Fruit fly (Drosophila melanogaster) whole organism, embryonic: ENCODE results near the gene CG43680.

Experiments used
- Aef1 ChIP-seq: fragments of 200-800 bp; sonication (Bioruptor generic); IDR thresholded peaks from 3 replicates; pipeline ENCODE4 v1.3.6; 2022; ENCODE audit warnings: missing biosample characterization, missing genetic modification characterization
- Atf3 ChIP-seq: fragments of 200-800 bp; sonication (Bioruptor generic); optimal IDR thresholded peaks from 3 replicates; lab custom pipeline; 2016; ENCODE audit warnings: missing biosample characterization, missing genetic modification characterization
- Bteb2 ChIP-seq: fragments of 200-800 bp; sonication (Bioruptor generic); optimal IDR thresholded peaks from 2 replicates; lab custom pipeline; 2016; ENCODE audit warnings: missing biosample characterization, missing genetic modification characterization
- CG15011 ChIP-seq: fragments of 200-800 bp; sonication (Bioruptor generic); optimal IDR thresholded peaks from 3 replicates; lab custom pipeline; 2018; ENCODE audit warnings: missing biosample characterization, mild to moderate bottlenecking, missing genetic modification characterization
- CG18262 ChIP-seq: fragments of 200-800 bp; optimal IDR thresholded peaks from 3 replicates; lab custom pipeline; 2019; ENCODE audit warnings: missing biosample characterization, mild to moderate bottlenecking, missing genetic modification characterization, moderate library complexity
- CG30431 ChIP-seq: fragments of 200-800 bp; sonication (Bioruptor generic); optimal IDR thresholded peaks from 2 replicates; lab custom pipeline; 2017; ENCODE audit warnings: missing biosample characterization, missing genetic modification characterization
- CG32772 ChIP-seq: fragments of 200-800 bp; sonication (Bioruptor generic); IDR thresholded peaks from 2 replicates; pipeline ENCODE4 v1.3.6; 2022; ENCODE audit warnings: missing biosample characterization, missing genetic modification characterization
- CG4328 ChIP-seq: fragments of 200-800 bp; sonication (Bioruptor generic); optimal IDR thresholded peaks from 3 replicates; lab custom pipeline; 2017; ENCODE audit warnings: missing biosample characterization, missing genetic modification reagents, missing genetic modification characterization
- CG4360 ChIP-seq: fragments of 200-800 bp; sonication (Bioruptor generic); IDR thresholded peaks from 2 replicates; pipeline ENCODE4 v1.3.6; 2022; ENCODE audit warnings: missing biosample characterization, missing genetic modification characterization
- CG5953 ChIP-seq: fragments of 200-800 bp; sonication (Bioruptor generic); IDR thresholded peaks from 2 replicates; pipeline ENCODE4 v1.3.6; 2022; ENCODE audit warnings: missing biosample characterization, missing genetic modification characterization
- CG6272 ChIP-seq: fragments of 200-800 bp; sonication (Bioruptor generic); IDR thresholded peaks from 2 replicates; pipeline ENCODE4 v1.3.6; 2022; ENCODE audit warnings: missing biosample characterization, missing genetic modification characterization
- CG6689 ChIP-seq: fragments of 200-800 bp; sonication (Bioruptor generic); IDR thresholded peaks from 2 replicates; pipeline ENCODE4 v1.3.6; 2022; ENCODE audit warnings: missing biosample characterization, missing genetic modification characterization
- CG9215 ChIP-seq: fragments of 200-800 bp; sonication (Bioruptor generic); IDR thresholded peaks from 2 replicates; pipeline ENCODE4 v1.3.6; 2022; ENCODE audit warnings: missing biosample characterization, missing genetic modification characterization
- CHES-1-like ChIP-seq: fragments of 200-800 bp; sonication (Bioruptor generic); optimal IDR thresholded peaks from 2 replicates; lab custom pipeline; 2016; ENCODE audit warnings: missing biosample characterization, missing genetic modification characterization
- Camta ChIP-seq: fragments of 200-800 bp; sonication (Bioruptor generic); optimal IDR thresholded peaks from 2 replicates; lab custom pipeline; 2016; ENCODE audit warnings: missing biosample characterization, missing genetic modification characterization
- Elba2 ChIP-seq: fragments of 200-800 bp; sonication (Bioruptor generic); optimal IDR thresholded peaks from 3 replicates; lab custom pipeline; 2016; ENCODE audit warnings: missing biosample characterization, missing genetic modification characterization
- GATAe ChIP-seq: fragments of 200-800 bp; sonication (Bioruptor generic); conservative IDR thresholded peaks from 2 replicates; pipeline ENCODE4 v1.3.6; 2022; ENCODE audit warnings: missing biosample characterization, missing genetic modification characterization
- Gug ChIP-seq: fragments of 200-800 bp; sonication (Bioruptor generic); IDR thresholded peaks from 4 replicates; pipeline ENCODE4 v1.3.6; 2022; ENCODE audit warnings: missing biosample characterization, missing genetic modification characterization
- HHEX ChIP-seq: fragments of 200-800 bp; sonication (Bioruptor generic); optimal IDR thresholded peaks from 3 replicates; lab custom pipeline; 2017; ENCODE audit warnings: missing biosample characterization, mild to moderate bottlenecking, missing genetic modification characterization, missing genetic modification reagents
- HLH4C ChIP-seq: fragments of 200-800 bp; sonication (Bioruptor generic); IDR thresholded peaks from 3 replicates; pipeline ENCODE4 v1.3.6; 2022; ENCODE audit warnings: missing biosample characterization, missing genetic modification characterization; ENCODE audit not compliant: partially characterized antibody
- HLHmδ ChIP-seq: fragments of 200-800 bp; sonication (Bioruptor generic); optimal IDR thresholded peaks from 2 replicates; lab custom pipeline; 2018; ENCODE audit warnings: missing biosample characterization, mild to moderate bottlenecking, missing genetic modification characterization, moderate library complexity
- HmgD ChIP-seq: fragments of 200-800 bp; sonication (Bioruptor generic); optimal IDR thresholded peaks from 3 replicates; lab custom pipeline; 2016; ENCODE audit warnings: missing biosample characterization, missing genetic modification characterization
- Hsf ChIP-seq: fragments of 200-800 bp; sonication (Bioruptor generic); optimal IDR thresholded peaks from 3 replicates; lab custom pipeline; 2016; ENCODE audit warnings: missing biosample characterization, missing genetic modification characterization
- MESR4 ChIP-seq: fragments of 200-800 bp; sonication (Bioruptor generic); optimal IDR thresholded peaks from 2 replicates; lab custom pipeline; 2018; ENCODE audit warnings: missing biosample characterization, mild to moderate bottlenecking, missing genetic modification characterization, moderate library complexity
- Max ChIP-seq: fragments of 200-800 bp; sonication (Bioruptor generic); optimal IDR thresholded peaks from 2 replicates; lab custom pipeline; 2016; ENCODE audit warnings: missing biosample characterization, mild to moderate bottlenecking, missing genetic modification characterization
- Neu2 ChIP-seq: fragments of 200-800 bp; sonication (Bioruptor generic); optimal IDR thresholded peaks from 3 replicates; lab custom pipeline; 2016; ENCODE audit warnings: missing biosample characterization, missing genetic modification characterization, borderline replicate concordance
- Nf-YB ChIP-seq: fragments of 200-800 bp; sonication (Bioruptor generic); optimal IDR thresholded peaks from 3 replicates; lab custom pipeline; 2019; ENCODE audit warnings: missing biosample characterization, mild to moderate bottlenecking, missing genetic modification characterization, moderate library complexity
- Optix ChIP-seq: fragments of 200-800 bp; sonication (Bioruptor generic); IDR thresholded peaks from 3 replicates; pipeline ENCODE4 v1.3.6; 2022; ENCODE audit warnings: missing biosample characterization, missing genetic modification characterization
- Ptx1 ChIP-seq: fragments of 200-800 bp; sonication (Bioruptor generic); IDR thresholded peaks from 2 replicates; pipeline ENCODE4 v1.3.6; 2022; ENCODE audit warnings: missing biosample characterization, missing genetic modification characterization
- Spps ChIP-seq: fragments of 200-800 bp; sonication (Bioruptor generic); optimal IDR thresholded peaks from 2 replicates; lab custom pipeline; 2018; ENCODE audit warnings: missing biosample characterization, mild to moderate bottlenecking, missing genetic modification characterization
- Sry-δ ChIP-seq: fragments of 200-800 bp; sonication (Bioruptor generic); optimal IDR thresholded peaks from 2 replicates; lab custom pipeline; 2016; ENCODE audit warnings: missing biosample characterization, missing genetic modification characterization
- Stat92E ChIP-seq, 3 experiments: fragments of >200 bp in 2 of 3; fragments of 200-800 bp in 1 of 3; sonication (Bioruptor generic) in 1 of 3; optimal IDR thresholded peaks; 2 replicates each; lab custom pipeline; 2017 to 2019; ENCODE audit warnings: missing biosample characterization in 3 of 3, missing genetic modification characterization in 3 of 3, mild to moderate bottlenecking in 1 of 3, moderate library complexity in 1 of 3
- Tbp ChIP-seq: fragments of >200 bp; optimal IDR thresholded peaks from 2 replicates; lab custom pipeline; 2018; ENCODE audit warnings: missing biosample characterization, missing genetic modification characterization
- Trl ChIP-seq, 3 experiments: fragments of >200 bp in 2 of 3; fragments of 200-800 bp in 1 of 3; sonication (Bioruptor generic) in 1 of 3; optimal IDR thresholded peaks; 2 replicates in 1 of 3; 3 replicates in 2 of 3; lab custom pipeline; 2016 to 2017; ENCODE audit warnings: missing biosample characterization in 1 of 3, missing genetic modification characterization in 1 of 3
- Xbp1 ChIP-seq: fragments of 200-800 bp; sonication (Bioruptor generic); optimal IDR thresholded peaks from 3 replicates; lab custom pipeline; 2016; ENCODE audit warnings: missing biosample characterization, mild to moderate bottlenecking, missing genetic modification characterization
- ara ChIP-seq: fragments of 200-800 bp; sonication (Bioruptor generic); IDR thresholded peaks from 2 replicates; pipeline ENCODE4 v1.3.6; 2022; ENCODE audit warnings: missing biosample characterization, missing genetic modification characterization
- chinmo ChIP-seq: fragments of 200-800 bp; sonication (Bioruptor generic); IDR thresholded peaks from 4 replicates; pipeline ENCODE4 v1.3.6; 2022; ENCODE audit warnings: missing biosample characterization, missing genetic modification characterization; ENCODE audit not compliant: partially characterized antibody
- da ChIP-seq: fragments of 200-800 bp; sonication (Bioruptor generic); optimal IDR thresholded peaks from 2 replicates; lab custom pipeline; 2016; ENCODE audit warnings: missing biosample characterization, missing genetic modification characterization
- disco-r ChIP-seq: fragments of 200-800 bp; sonication (Bioruptor generic); optimal IDR thresholded peaks from 2 replicates; lab custom pipeline; 2016; ENCODE audit warnings: missing biosample characterization, missing genetic modification characterization
- fd64A ChIP-seq: fragments of 200-800 bp; sonication (Bioruptor generic); optimal IDR thresholded peaks from 3 replicates; lab custom pipeline; 2018; ENCODE audit warnings: missing biosample characterization, mild to moderate bottlenecking, missing genetic modification characterization
- gce ChIP-seq: fragments of 200-800 bp; sonication (Bioruptor generic); IDR thresholded peaks from 3 replicates; pipeline ENCODE4 v1.3.6; 2022; ENCODE audit warnings: missing biosample characterization, missing genetic modification characterization
- luna ChIP-seq: fragments of 200-800 bp; sonication (Bioruptor generic); optimal IDR thresholded peaks from 2 replicates; lab custom pipeline; 2016; ENCODE audit warnings: missing biosample characterization, missing genetic modification characterization
- nerfin-1 ChIP-seq: fragments of 200-800 bp; sonication (Bioruptor generic); optimal IDR thresholded peaks from 3 replicates; lab custom pipeline; 2019; ENCODE audit warnings: missing biosample characterization, mild to moderate bottlenecking, missing genetic modification characterization, moderate library complexity
- run ChIP-seq: fragments of 200-800 bp; sonication (Bioruptor generic); optimal IDR thresholded peaks from 3 replicates; lab custom pipeline; 2018; ENCODE audit warnings: missing biosample characterization, mild to moderate bottlenecking, missing genetic modification characterization
- salm ChIP-seq: fragments of 200-800 bp; sonication (Bioruptor generic); optimal IDR thresholded peaks from 2 replicates; lab custom pipeline; 2018; ENCODE audit warnings: missing biosample characterization, mild to moderate bottlenecking, missing genetic modification characterization
- sima ChIP-seq: fragments of 200-800 bp; sonication (Bioruptor generic); optimal IDR thresholded peaks from 2 replicates; lab custom pipeline; 2016; ENCODE audit warnings: missing biosample characterization, missing genetic modification characterization
- stwl ChIP-seq: fragments of 200-800 bp; sonication (Bioruptor generic); optimal IDR thresholded peaks from 3 replicates; lab custom pipeline; 2018; ENCODE audit warnings: missing biosample characterization, mild to moderate bottlenecking, missing genetic modification characterization, moderate library complexity
- toy ChIP-seq: fragments of 200-800 bp; sonication (Bioruptor generic); IDR thresholded peaks from 2 replicates; pipeline ENCODE4 v1.3.6; 2022; ENCODE audit warnings: missing biosample characterization, missing genetic modification characterization
- trh ChIP-seq: fragments of 200-800 bp; sonication (Bioruptor generic); optimal IDR thresholded peaks from 2 replicates; lab custom pipeline; 2016; ENCODE audit warnings: missing biosample characterization, missing genetic modification characterization
- twi ChIP-seq: fragments of 200-800 bp; optimal IDR thresholded peaks from 2 replicates; lab custom pipeline; 2019; ENCODE audit warnings: missing biosample characterization, mild to moderate bottlenecking, missing genetic modification characterization, moderate library complexity
- wdn ChIP-seq: fragments of 200-800 bp; sonication (Bioruptor generic); IDR thresholded peaks from 2 replicates; pipeline ENCODE4 v1.3.6; 2022; ENCODE audit warnings: missing biosample characterization, missing genetic modification characterization

The CG43680 gene

dm6 chr3L:15034061-15034713 lies 19.0 kb downstream of the CG43680 start (continued):
- TF ChIP-seq Max (no peak), disco-r (GFP tag; lab: Kevin White, UChicago) (no peak), Xbp1 (GFP tag; lab: Kevin White, UChicago) (peak; percentile 7), luna (GFP tag; lab: Kevin White, UChicago) (no peak), Bteb2 (GFP tag; lab: Kevin White, UChicago) (no peak), Hsf (GFP tag; lab: Kevin White, UChicago) (no peak), wdn (0 out of 2 replicates have a peak, but pooled peaks have one; percentile 29), fd64A (GFP tag; lab: Kevin White, UChicago) (no peak), Neu2 (GFP tag; lab: Kevin White, UChicago) (no peak), HHEX (GFP tag; lab: Kevin White, UChicago) (no peak), Tbp (GFP tag; lab: Kevin White, UChicago) (no peak), GATAe (GFP tag; lab: Robert Waterston, UW) (no peak), ara (GFP tag; lab: Robert Waterston, UW) (no peak), trh (GFP tag; lab: Kevin White, UChicago) (no peak), CG4360 (GFP tag; lab: Robert Waterston, UW) (no peak), MESR4 (GFP tag; lab: Kevin White, UChicago) (no peak), da (GFP tag; lab: Kevin White, UChicago) (no peak), CG6272 (no peak), CG4328 (GFP tag; lab: Kevin White, UChicago) (no peak), sima (no peak), CG5953 (GFP tag; lab: Robert Waterston, UW) (no peak), Optix (no peak), Aef1 (GFP tag; lab: Robert Waterston, UW) (no peak), Gug (GFP tag; lab: Robert Waterston, UW) (no peak), CG15011 (GFP tag; lab: Kevin White, UChicago) (no peak), stwl (no peak), HLH4C (GFP tag; lab: Robert Waterston, UW) (no peak), Sry-δ (GFP tag; lab: Kevin White, UChicago) (no peak), CG9215 (GFP tag; lab: Robert Waterston, UW) (no peak), salm (no peak), CG32772 (no peak), toy (GFP tag; lab: Robert Waterston, UW) (no peak), Ptx1 (no peak), CHES-1-like (GFP tag; lab: Kevin White, UChicago) (no peak), Elba2 (GFP tag; lab: Kevin White, UChicago) (no peak), CG30431 (GFP tag; lab: Kevin White, UChicago) (no peak), Atf3 (no peak), HmgD (GFP tag; lab: Kevin White, UChicago) (no peak), run (tag; lab: Kevin White, UChicago) (no peak), HLHmδ (GFP tag; lab: Kevin White, UChicago) (no peak), Trl (optimal IDR thresholded peaks at IDR 0.05; lab: Kevin White, UChicago) (no peak), Trl (GFP tag; optimal IDR thresholded peaks at IDR 0.05; lab: Kevin White, UChicago) (no peak), CG6689 (no peak), CG18262 (tag; lab: Kevin White, UChicago) (peak; percentile 55), chinmo (GFP tag; lab: Robert Waterston, UW) (no peak), twi (tag; lab: Kevin White, UChicago) (no peak), gce (no peak), Spps (tag; lab: Kevin White, UChicago) (no peak), nerfin-1 (tag; lab: Kevin White, UChicago) (no peak), Stat92E (GFP tag; optimal IDR thresholded peaks at IDR 0.05; lab: Kevin White, UChicago) (no peak), Nf-YB (GFP tag; lab: Kevin White, UChicago) (peak; percentile 36), Camta (GFP tag; lab: Kevin White, UChicago) (no peak)
